Fruit fly (Drosophila melanogaster) ovary, adult (tissue): Measurements from ENCODE around the gene CG6012.
A peak's percentile ranks its signal among the peaks of the same experiment; 100 is the strongest.

Source experiments
- CG17801 ChIP-seq: fragments of 200-800 bp; optimal IDR thresholded peaks from 2 replicates; lab custom pipeline; 2019; ENCODE audit warnings: missing biosample characterization, mild to moderate bottlenecking, missing genetic modification characterization, moderate library complexity; ENCODE audit not compliant: partially characterized antibody

The CG6012 gene

DNA sequence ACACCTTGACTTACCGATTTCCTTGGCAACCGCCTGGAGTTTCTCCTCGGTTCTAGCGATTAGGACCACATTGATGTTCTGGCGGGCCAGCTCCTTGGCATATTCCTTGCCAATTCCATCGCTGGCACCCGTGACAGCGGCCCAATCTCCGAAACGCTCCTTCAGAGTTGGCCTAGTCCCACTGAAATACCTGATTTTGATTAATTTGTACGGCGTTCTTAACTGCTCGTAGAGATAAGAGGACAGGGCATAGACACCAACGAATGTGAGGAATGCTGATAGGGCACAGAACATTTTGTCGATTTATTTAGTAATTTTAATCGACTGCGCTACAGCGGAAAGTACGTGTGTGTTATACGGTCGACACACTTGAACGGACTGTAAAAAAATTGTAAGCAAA is at the start of gene CG6012:
CG6012 (minus strand) TSS at position 364 of the 400 bp plus-strand sequence.
- no peak for TF ChIP-seq CG17801 (GFP tag; lab: Kevin White, UChicago)

DNA sequence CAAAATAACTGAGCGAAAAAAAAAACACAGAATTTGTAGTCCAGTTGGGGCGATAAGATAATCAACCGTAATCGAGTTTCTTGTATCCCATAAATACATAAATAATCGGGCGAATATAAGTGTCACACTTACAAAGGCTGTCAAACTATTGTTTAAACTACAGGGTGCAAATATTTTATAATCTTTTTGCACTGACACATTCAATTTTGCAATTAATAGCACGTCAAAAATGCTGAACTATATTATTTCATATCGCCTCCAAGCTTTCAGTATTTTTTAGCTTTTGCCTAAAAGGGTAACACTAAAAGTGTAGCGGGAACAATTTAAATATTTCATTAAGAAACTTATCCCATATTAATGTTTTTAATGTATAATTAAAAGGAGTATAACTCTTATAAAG is 48.9 kb upstream of the CG6012 start, which contains the start of gene ApepP:
ApepP (minus strand) TSS at position 242 of the 400 bp plus-strand sequence.
- no peak for TF ChIP-seq CG17801 (GFP tag; lab: Kevin White, UChicago)

DNA sequence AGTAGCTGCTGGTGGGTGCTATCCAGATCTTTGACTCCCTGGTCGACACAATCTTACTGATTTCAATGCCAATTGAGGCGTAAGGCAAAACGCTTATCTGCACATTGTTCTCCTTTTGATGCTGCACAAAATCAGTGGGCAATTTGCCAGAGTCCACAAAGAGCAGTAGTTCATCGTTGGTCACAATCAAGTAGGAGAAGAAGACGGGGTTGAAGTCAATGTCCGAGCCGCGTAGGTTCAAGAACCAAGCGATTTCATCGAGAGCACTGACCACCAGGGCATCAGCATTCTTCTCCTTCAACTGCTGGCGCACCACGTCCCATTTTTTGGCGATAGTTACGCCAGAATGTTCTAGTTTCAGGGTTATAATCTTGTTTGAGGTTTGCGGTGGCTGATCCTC is 48.0 kb upstream of the CG6012 start:
- no peak for TF ChIP-seq CG17801 (GFP tag; lab: Kevin White, UChicago)

DNA sequence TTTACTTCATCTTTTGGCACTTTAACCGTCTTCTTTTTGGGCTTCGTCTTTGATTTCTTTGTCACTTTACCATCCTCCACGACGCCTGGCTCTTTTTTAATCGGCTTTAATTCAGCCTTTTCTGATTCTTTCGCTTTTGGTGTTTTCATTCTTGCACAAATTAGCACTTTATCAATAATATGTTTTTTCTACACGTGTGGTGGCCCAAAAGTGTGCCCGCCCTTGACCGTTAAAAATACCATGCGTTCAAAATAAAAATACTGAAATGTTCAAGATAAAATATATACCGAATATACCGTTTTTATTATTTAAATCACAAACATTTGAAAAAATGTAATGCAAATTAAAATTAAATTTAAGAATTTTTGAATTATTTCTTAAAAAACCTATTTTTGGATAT is 40.7 kb upstream of the CG6012 start, which contains the start of gene CG12288:
CG12288 (minus strand) TSS at position 216 of the 400 bp plus-strand sequence.
- TF ChIP-seq CG17801 (GFP tag; lab: Kevin White, UChicago): no peak

DNA sequence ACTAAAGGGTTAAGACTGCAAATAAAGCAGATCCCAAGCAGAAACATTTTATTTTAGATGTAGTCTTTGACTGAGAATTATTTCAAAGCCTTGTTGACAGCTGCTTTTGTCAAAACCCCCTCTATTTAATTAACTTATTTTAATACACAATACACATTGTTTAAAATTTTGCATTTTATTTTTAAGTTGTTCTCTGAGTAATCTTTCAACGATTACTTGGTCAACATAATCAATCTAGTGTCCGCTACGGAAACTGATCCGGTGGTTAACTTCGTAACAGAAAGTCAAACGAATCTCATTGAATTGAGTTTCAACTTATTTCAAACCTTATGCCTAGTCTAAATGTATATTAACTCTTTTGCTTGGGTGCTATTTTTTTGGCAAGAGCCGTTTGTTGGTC is 39.1 kb upstream of the CG6012 start, which contains the start of gene CG31805:
CG31805 (minus strand) TSS at position 101 of the 400 bp plus-strand sequence.
- TF ChIP-seq CG17801 (GFP tag; lab: Kevin White, UChicago): no peak

DNA sequence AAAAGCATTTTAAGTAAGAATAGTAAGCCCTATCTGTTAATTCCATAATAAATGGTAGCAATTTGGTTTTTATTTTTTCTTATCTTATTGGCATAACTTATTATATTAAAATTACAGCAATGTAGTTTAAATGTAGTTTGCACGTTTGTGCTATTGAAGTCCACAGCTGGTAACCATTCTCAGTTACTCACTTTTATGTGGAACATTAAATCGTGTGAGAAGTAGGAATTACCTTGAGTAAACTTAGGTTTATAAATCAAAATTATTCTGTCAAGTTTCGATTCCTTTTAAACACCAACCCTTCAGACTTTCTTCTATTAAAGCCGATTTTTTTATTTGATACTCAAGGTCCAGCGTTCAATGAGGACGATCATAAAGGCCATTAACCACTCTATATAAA is 28.3 kb upstream of the CG6012 start, which contains the start of gene CG42556:
CG42556 (plus strand) TSS at position 301 of the 400 bp plus-strand sequence.
- TF ChIP-seq CG17801 (GFP tag; lab: Kevin White, UChicago): no peak

DNA sequence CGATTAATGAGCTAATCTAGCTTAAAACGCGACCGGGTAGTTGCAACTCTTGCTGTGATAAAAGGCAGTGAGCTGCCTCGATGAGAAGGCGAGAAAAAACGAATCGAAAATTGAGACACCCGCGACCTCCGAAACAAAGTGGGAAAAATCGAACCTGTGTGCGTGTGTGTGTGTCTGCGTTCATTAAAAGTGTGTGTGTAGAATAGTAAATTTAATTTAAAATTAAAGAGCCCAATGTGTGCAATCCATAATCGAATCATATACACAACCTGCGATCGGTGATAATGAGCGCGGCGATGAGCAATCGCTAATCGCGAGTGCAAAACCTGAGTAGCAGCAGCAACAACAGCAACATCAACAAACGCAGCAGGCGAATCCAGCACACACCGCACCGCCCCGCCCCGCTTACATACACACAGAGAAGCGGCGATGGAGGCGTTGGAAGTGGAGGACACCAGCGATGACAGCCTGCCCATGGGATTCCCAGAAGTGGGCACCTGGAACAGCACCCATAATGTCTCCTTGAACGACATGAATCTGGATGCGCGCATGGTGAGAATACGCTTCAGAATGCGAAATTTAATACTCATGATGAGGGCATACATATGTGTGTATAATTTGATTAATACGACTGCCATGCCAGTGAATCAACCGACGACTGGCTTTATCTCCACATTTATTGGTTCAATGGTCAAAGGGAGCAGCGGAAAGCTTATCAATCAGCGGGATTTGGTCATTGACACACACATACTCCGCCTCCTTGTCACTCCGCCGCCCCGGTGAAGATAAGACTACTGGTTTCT is 27.5 kb upstream of the CG6012 start:
- TF ChIP-seq CG17801 (GFP tag; lab: Kevin White, UChicago): no peak

DNA sequence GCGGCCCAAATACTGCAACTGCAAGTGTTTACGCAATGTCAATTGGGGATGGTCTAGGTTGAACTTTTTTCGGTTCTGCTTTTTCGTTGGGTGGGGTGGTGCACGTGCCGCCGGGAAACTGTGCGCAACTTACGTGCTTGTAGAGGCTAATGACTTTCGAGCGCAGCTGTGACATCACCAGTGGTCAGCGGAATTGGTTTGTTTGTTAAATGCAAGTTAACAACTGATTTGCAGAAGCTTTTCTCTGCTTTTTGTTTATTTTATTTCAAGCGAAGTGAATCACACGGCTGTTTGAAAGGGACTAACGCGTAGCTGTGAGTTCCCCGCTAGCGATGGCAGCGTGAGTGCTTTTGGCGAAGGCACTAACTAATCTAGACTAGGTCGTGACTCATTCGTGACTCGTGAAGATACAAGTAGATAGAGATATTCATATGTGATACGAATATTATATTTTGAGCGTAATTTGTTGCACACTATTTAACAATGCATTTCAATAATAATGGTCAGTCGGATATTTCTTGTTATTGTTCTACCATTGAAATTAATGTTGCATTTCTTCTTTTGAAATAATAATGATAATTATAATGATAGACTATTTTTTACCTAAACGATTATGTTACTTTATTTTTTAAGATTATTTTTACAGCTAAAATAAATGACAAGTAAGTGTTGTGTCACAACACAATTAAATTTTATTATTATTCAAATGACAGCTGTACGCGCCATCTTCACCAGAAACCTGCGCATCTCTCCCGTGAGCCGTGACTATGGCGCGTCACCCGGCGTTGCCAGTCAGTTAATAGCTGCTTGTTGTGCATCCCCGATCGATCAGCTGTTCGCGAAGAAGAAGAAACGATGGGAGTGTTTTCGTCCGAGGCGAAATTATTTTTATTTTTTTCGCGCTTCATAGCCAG is 26.6 kb upstream of the CG6012 start, which contains the start of the genes osi and tweek:
osi (minus strand) TSS at position 307 of the 914 bp plus-strand sequence.
tweek (plus strand) TSS at position 831 of the 914 bp plus-strand sequence.
- TF ChIP-seq CG17801 (GFP tag; lab: Kevin White, UChicago): peak; percentile 39

DNA sequence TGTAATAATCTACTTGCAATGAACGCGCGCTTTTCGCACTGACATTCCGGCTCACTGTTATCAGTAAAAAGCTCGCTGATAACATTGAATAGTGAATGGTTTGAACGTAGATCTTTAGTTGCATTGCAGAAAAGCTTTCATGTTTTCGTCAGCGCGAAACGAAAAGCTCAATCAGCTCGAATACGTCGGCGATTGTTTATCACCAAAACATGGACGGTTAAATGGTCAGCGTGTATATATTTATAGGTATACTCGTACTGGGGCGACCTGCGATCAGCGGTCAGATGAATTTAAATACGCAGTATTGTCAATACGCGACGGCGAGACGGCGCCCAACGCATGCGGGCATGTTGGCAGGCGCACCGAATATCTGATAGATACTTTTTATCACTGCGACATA is 25.2 kb upstream of the CG6012 start:
- peak; percentile 17 for TF ChIP-seq CG17801 (GFP tag; lab: Kevin White, UChicago)

DNA sequence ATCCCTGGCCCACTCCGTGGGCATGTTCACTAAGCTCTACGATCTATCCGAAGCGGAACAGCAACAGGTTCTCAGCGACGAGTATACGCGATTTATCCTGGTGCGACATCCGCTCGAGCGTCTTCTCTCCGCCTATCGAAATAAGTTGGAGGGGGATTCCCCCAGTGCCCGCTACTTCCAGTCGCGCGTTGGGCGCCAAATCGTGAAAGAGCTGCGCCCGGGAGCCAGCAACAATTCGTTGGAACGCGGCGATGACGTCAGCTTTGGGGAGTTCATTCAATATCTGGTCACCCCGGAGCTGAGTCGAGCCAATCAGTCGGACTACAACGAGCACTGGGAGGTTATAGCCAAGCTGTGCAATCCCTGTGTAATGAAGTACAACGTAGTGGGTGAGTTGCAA is 24.1 kb upstream of the CG6012 start:
- TF ChIP-seq CG17801 (GFP tag; lab: Kevin White, UChicago): no peak

DNA sequence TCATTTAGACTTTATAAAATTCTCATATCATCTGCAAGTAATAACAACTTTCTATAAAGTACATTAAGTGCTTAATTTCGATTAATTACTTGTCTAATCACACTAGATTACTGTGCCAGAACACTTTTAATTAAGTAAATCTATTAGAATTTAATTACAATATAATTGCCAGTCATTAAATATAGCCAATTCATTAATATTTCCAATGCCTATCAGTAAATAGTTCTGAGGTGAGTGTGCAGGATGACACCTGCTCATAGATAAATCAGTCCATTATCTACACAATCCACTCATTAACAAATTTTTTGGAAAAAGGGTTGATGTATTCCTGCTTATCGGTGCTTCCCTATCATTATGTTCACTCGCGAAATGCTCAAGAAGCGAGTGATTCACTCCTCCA is 23.4 kb upstream of the CG6012 start:
- TF ChIP-seq CG17801 (GFP tag; lab: Kevin White, UChicago): no peak

DNA sequence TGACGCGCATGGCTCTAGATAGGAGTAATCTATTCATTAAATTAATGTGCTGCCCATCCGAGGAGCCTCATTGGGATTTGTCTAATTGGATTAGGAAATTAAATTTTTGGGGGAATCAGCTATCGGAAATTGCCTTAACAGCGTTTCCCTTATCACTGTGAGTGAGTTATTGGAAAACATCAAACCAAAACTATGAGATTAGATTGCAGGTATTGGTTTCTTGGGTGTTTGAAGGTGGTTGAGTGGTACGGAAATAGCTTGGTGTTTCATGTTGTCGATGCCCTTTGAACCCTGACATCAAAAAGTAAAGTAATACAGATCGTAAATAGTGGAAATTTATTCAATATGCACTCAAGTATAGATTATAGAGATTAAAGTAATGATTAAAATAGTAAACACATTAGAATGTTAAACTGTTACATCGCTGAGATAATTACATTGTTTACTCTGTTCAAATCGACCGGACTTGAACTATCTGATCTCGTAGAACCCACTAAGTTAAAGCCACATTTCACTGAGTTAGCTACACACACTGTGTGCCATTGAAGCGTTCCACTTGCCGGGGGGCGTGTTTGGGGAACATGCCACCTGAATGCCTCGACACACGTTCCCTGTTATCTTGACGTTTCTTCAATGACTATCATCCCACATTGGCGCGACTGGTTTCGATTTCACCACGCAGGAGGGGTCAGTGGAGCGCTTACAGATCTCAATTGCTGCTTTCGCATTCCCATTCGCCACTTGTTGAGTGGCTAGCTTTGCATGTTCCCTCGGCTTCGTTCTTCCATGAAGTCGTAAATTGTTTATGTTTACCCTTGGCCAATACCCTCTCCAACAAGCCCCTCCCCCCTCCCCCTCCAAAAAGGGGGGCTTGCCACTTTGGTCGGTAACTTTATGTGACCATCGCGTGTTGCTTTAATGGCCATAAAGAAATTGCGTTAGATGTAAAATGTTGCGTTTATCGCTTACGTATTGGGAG is 21.9 kb upstream of the CG6012 start:
- TF ChIP-seq CG17801 (GFP tag; lab: Kevin White, UChicago): no peak

DNA sequence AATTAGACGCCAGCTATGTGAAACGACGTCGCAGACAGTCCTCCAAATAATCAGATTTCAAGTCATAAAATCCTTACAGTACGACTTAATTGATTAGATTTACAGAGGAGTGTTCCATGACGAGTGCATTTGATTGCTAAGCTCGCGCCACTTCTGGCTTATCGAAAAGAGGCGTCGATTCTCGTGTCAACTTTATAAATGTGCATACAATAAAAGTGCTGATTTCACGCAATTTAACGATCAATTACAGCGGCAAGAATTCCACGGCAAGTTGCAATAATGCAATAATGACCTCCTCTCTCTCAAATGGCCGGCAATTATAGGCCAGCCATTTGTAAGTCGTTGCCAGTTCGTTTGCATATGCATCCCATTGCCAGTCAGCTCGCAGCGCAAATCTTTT is 21.1 kb upstream of the CG6012 start:
- TF ChIP-seq CG17801 (GFP tag; lab: Kevin White, UChicago): no peak

DNA sequence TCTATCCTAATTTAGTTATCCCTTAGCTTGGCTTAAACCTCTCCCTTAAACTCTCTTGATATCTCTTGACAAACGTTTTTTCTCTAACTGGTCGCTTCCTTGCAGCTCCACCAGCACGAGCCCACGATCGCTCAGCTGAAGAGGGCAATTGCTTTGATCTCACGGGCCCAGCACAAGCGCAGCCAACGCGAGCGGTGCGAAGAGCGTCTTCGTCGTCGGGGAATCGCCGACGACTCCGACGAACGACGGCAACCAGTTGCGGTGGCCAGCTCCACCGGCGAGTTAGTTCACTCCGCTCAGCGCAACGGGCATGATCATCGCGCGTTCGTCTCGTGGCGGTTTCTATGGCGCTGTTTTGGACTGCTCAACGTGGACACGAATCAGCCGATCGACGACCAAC is 19.6 kb upstream of the CG6012 start:
- peak; percentile 43 for TF ChIP-seq CG17801 (GFP tag; lab: Kevin White, UChicago)
